Fruit fly (Drosophila melanogaster): Measurements from ENCODE around the gene CG5877.

CG5877 gene

dm6 chrX:15305975-15306909, 13.4 kb downstream of the CG5877 start (continued):
- TF ChIP-seq CG17912 (GFP tag; optimal IDR thresholded peaks at IDR 0.05) (no peak), exex (tag; optimal IDR thresholded peaks at IDR 0.05) (peak; percentile 12), gro (GFP tag; optimal IDR thresholded peaks at IDR 0.05) (peak; percentile 35), CG11398 (GFP tag; optimal IDR thresholded peaks at IDR 0.05) (no peak), lab (GFP tag; optimal IDR thresholded peaks at IDR 0.05) (peak; percentile 25), CG16863 (GFP tag; optimal IDR thresholded peaks at IDR 0.05) (no peak), Nf-YC (tag; optimal IDR thresholded peaks at IDR 0.05) (peak; percentile 20), CG17568 (GFP tag; optimal IDR thresholded peaks at IDR 0.05) (no peak), dysf (GFP tag; IDR thresholded peaks at IDR 0.05) (0 out of 3 replicates have a peak, but pooled peaks have one; percentile 23), mirr (GFP tag; optimal IDR thresholded peaks at IDR 0.05) (peak; percentile 24), Trl (optimal IDR thresholded peaks at IDR 0.05) (peak; percentile 72 to 91), Trl (GFP tag; optimal IDR thresholded peaks at IDR 0.05) (no peak), CHES-1-like (GFP tag; optimal IDR thresholded peaks at IDR 0.05) (no peak), CG17802 (tag; optimal IDR thresholded peaks at IDR 0.05) (no peak), gsb (GFP tag; IDR thresholded peaks at IDR 0.05) (no peak), gfzf (GFP tag; optimal IDR thresholded peaks at IDR 0.05) (peak; percentile 9), CG30020 (tag; optimal IDR thresholded peaks at IDR 0.05) (no peak), dan (GFP tag; IDR thresholded peaks at IDR 0.05) (no peak), CG4360 (GFP tag; IDR thresholded peaks at IDR 0.05) (peak; percentile 55), crol (GFP tag; IDR thresholded peaks at IDR 0.05) (peak; percentile 62), CG3163 (GFP tag; optimal IDR thresholded peaks at IDR 0.05) (peak; percentile 57), Sox102F (GFP tag; optimal IDR thresholded peaks at IDR 0.05) (peak; percentile 30), CG11560 (tag; IDR thresholded peaks at IDR 0.05) (no peak), gem (tag; optimal IDR thresholded peaks at IDR 0.05) (peak; percentile 12), pan (optimal IDR thresholded peaks at IDR 0.05) (no peak), pan (GFP tag; optimal IDR thresholded peaks at IDR 0.05 in 1 of 2, IDR thresholded peaks at IDR 0.05 in 1 of 2) (peak in 1 of 2 experiments; percentile 17), CG15073 (GFP tag; optimal IDR thresholded peaks at IDR 0.05) (no peak), CG13287 (GFP tag; IDR thresholded peaks at IDR 0.05; ENCODE audit: partially characterized antibody) (peak; percentile 8; the same call in 1 of the 2 replicates), Meics (GFP tag; optimal IDR thresholded peaks at IDR 0.05) (no peak), jumu (GFP tag; optimal IDR thresholded peaks at IDR 0.05) (no peak), Med (GFP tag) (peak; percentile 75), Deaf1 (tag; optimal IDR thresholded peaks at IDR 0.05) (peak; percentile 20), row (GFP tag; IDR thresholded peaks at IDR 0.05) (peak; percentile 30; the same call in 1 of the 3 replicates), CG12071 (GFP tag; optimal IDR thresholded peaks at IDR 0.05) (peak; percentile 11), cad (GFP tag; optimal IDR thresholded peaks at IDR 0.05) (no peak), CG10979 (tag; optimal IDR thresholded peaks at IDR 0.05) (no peak), CG10321 (GFP tag; IDR thresholded peaks at IDR 0.05) (peak; percentile 81), Pdp1 (GFP tag; optimal IDR thresholded peaks at IDR 0.05) (peak in 1 of 2 experiments; percentile 29), chinmo (GFP tag; IDR thresholded peaks at IDR 0.05; ENCODE audit: partially characterized antibody) (peak; percentile 84; the same call in 2 of the 4 replicates), sens (GFP tag) (peak; percentile 87), CG7839 (tag; optimal IDR thresholded peaks at IDR 0.05) (no peak), CG17361 (GFP tag; IDR thresholded peaks at IDR 0.05) (no peak), sug (tag; optimal IDR thresholded peaks at IDR 0.05) (peak; percentile 8), CG4328 (GFP tag; optimal IDR thresholded peaks at IDR 0.05) (no peak), Aef1 (GFP tag; IDR thresholded peaks at IDR 0.05) (peak; percentile 71), CG7556 (GFP tag; optimal IDR thresholded peaks at IDR 0.05) (no peak), nom (GFP tag; optimal IDR thresholded peaks at IDR 0.05) (peak; percentile 42), Rx (GFP tag; IDR thresholded peaks at IDR 0.05) (no peak), Hmr (GFP tag; optimal IDR thresholded peaks at IDR 0.05) (peak; percentile 8)

All from whole organism, embryonic.